Worm (Caenorhabditis elegans): ENCODE measurements around the gene Y26G10.6.

DNA sequence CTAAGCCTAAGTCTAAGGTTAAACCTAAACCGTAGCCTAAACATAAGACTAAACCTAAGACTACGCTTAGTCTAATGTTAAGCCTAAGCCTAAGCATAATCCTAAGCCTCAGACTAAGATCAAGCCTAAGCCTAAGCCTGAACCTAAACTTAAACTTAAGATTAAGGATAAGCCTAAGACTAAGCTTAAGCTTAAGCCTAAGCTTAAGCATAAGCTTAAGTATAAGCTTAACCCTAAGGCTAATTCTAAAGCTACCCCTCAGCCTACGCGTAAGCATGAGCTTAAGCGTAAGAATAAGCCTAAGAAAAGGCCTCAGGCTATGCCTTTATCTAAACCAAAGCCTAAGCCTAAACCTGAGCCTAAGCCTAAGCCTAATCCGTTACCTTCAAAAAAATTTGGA, 28.6 kb downstream of the Y26G10.6 start:
- no peak for TF ChIP-seq fkh-10 (GFP tag; optimal IDR thresholded peaks at IDR 0.05)
- no peak for TF ChIP-seq nhr-25 (tag; optimal IDR thresholded peaks at IDR 0.05)
- no peak for TF ChIP-seq fos-1 (tag; optimal IDR thresholded peaks at IDR 0.05)
- no peak for TF ChIP-seq ama-1 (optimal IDR thresholded peaks at IDR 0.05)
- no peak for TF ChIP-seq egl-27 (tag; optimal IDR thresholded peaks at IDR 0.05)
- TF ChIP-seq pqm-1 (tag; optimal IDR thresholded peaks at IDR 0.05): no peak
- TF ChIP-seq mdl-1 (tag; optimal IDR thresholded peaks at IDR 0.05): no peak
- TF ChIP-seq nhr-28 (tag; optimal IDR thresholded peaks at IDR 0.05): no peak
- TF ChIP-seq ceh-28 (tag; optimal IDR thresholded peaks at IDR 0.05): no peak
- TF ChIP-seq jun-1 (tag; optimal IDR thresholded peaks at IDR 0.05): no peak
- no peak for TF ChIP-seq R02D3.7 (tag; optimal IDR thresholded peaks at IDR 0.05)
- no peak for TF ChIP-seq nhr-76 (tag; optimal IDR thresholded peaks at IDR 0.05)

Data from whole organism, L3 larva.